Worm (Caenorhabditis elegans) whole organism, L3 larva: ENCODE data around the gene C27F2.4.

Experiments
- fos-1 ChIP-seq: fragments of 150-350 bp; optimal IDR thresholded peaks from 2 replicates; lab custom pipeline; 2014; ENCODE audit warnings: missing biosample characterization, missing genetic modification characterization
- nhr-11 ChIP-seq: fragments of 150-350 bp; optimal IDR thresholded peaks from 2 replicates; lab custom pipeline; 2014; ENCODE audit warnings: missing biosample characterization, missing genetic modification characterization
- nhr-77 ChIP-seq: fragments of 150-350 bp; optimal IDR thresholded peaks from 2 replicates; lab custom pipeline; 2014; ENCODE audit warnings: missing biosample characterization, missing genetic modification characterization
- unc-39 ChIP-seq: sonication (generic microtip); optimal IDR thresholded peaks from 4 replicates; lab custom pipeline; 2017; ENCODE audit warnings: missing biosample characterization, missing genetic modification characterization

- TF ChIP-seq nhr-77 (tag; lab: Kevin White, UChicago): peak; percentile 50
- no peak for TF ChIP-seq unc-39
- no peak for TF ChIP-seq fos-1 (tag; lab: Kevin White, UChicago)
- peak; percentile 51 for TF ChIP-seq nhr-11
These were observed 2.8 kb upstream of the C27F2.4 start, which contains the start of gene C27F2.9 for ce11 chrIII:4962886-4963285.
